Fruit fly (Drosophila melanogaster): ENCODE results near the gene nerfin-2.

- TF ChIP-seq CG34367 (tag; optimal IDR thresholded peaks at IDR 0.05) (peak; percentile 67), EcR (GFP tag; optimal IDR thresholded peaks at IDR 0.05) (peak; percentile 4), CG14655 (GFP tag; optimal IDR thresholded peaks at IDR 0.05) (no peak), Snoo (tag; optimal IDR thresholded peaks at IDR 0.05) (peak; percentile 68), rn (GFP tag; IDR thresholded peaks at IDR 0.05) (peak; percentile 76), CG10348 (GFP tag; IDR thresholded peaks at IDR 0.05) (no peak), CG8301 (tag; optimal IDR thresholded peaks at IDR 0.05) (peak; percentile 61), CG9948 (tag; optimal IDR thresholded peaks at IDR 0.05) (peak; percentile 78), CG12605 (GFP tag; IDR thresholded peaks at IDR 0.05) (peak; percentile 86), CG4496 (GFP tag; IDR thresholded peaks at IDR 0.05) (peak; percentile 89), CG13204 (GFP tag; optimal IDR thresholded peaks at IDR 0.05) (no peak), Pif1B (GFP tag; optimal IDR thresholded peaks at IDR 0.05) (peak; percentile 55)
Observed at dm6 chr3R:10042664-10043372, 28.1 kb upstream of the nerfin-2 start, which contains the start of the genes Mical and CG3909.

Data from whole organism, pupa.